Worm (Caenorhabditis elegans) whole organism, late embryonic: ENCODE data around the gene E02H1.1.
A peak's percentile ranks its signal among the peaks of the same experiment; 100 is the strongest.

ENCODE experiments used
- C08G9.2 ChIP-seq: sonication (generic microtip); optimal IDR thresholded peaks from 2 replicates; lab custom pipeline; 2016; ENCODE audit warnings: mild to moderate bottlenecking, missing genetic modification characterization, moderate library complexity, missing compliant biosample characterization
- F13H6.1 ChIP-seq: sonication (generic microtip); optimal IDR thresholded peaks from 2 replicates; lab custom pipeline; 2016; ENCODE audit warnings: missing genetic modification characterization, missing compliant biosample characterization
- K09A11.1 ChIP-seq: sonication (generic microtip); optimal IDR thresholded peaks from 2 replicates; lab custom pipeline; 2017; ENCODE audit warnings: antibody characterized with exemption, mild to moderate bottlenecking, missing genetic modification characterization, missing compliant biosample characterization; ENCODE audit not compliant: insufficient read depth
- T23F11.4 ChIP-seq: fragments of 200-800 bp; sonication (Bioruptor generic); optimal IDR thresholded peaks from 2 replicates; lab custom pipeline; 2018; ENCODE audit warnings: mild to moderate bottlenecking, missing genetic modification characterization, missing compliant biosample characterization
- Y22D7AL.16 ChIP-seq: sonication (generic microtip); optimal IDR thresholded peaks from 2 replicates; lab custom pipeline; 2016; ENCODE audit warnings: missing genetic modification characterization, missing compliant biosample characterization
- ceh-14 ChIP-seq: sonication (generic microtip); optimal IDR thresholded peaks from 2 replicates; lab custom pipeline; 2016; ENCODE audit warnings: missing genotype, missing genetic modification characterization, missing compliant biosample characterization
- ceh-22 ChIP-seq: sonication (generic microtip); optimal IDR thresholded peaks from 2 replicates; lab custom pipeline; 2017; ENCODE audit warnings: missing biosample characterization, missing genetic modification characterization
- ceh-31 ChIP-seq: sonication (generic microtip); optimal IDR thresholded peaks from 2 replicates; lab custom pipeline; 2016; ENCODE audit warnings: missing genetic modification characterization, missing compliant biosample characterization
- ceh-9 ChIP-seq: sonication (generic microtip); optimal IDR thresholded peaks from 2 replicates; lab custom pipeline; 2016; ENCODE audit warnings: mild to moderate bottlenecking, missing genetic modification characterization, inconsistent platforms, missing compliant biosample characterization
- che-1 ChIP-seq: sonication (generic microtip); optimal IDR thresholded peaks from 2 replicates; lab custom pipeline; 2016; ENCODE audit warnings: mild to moderate bottlenecking, missing genetic modification characterization, missing compliant biosample characterization
- dmd-4 ChIP-seq: sonication (generic microtip); optimal IDR thresholded peaks from 2 replicates; lab custom pipeline; 2016; ENCODE audit warnings: borderline replicate concordance, missing genetic modification characterization, missing compliant biosample characterization
- elt-2 ChIP-seq: sonication (generic microtip); optimal IDR thresholded peaks from 2 replicates; lab custom pipeline; 2016; ENCODE audit warnings: missing genetic modification reagents, missing genetic modification characterization, missing compliant biosample characterization
- elt-4 ChIP-seq: sonication (generic microtip); optimal IDR thresholded peaks from 2 replicates; lab custom pipeline; 2016; ENCODE audit warnings: missing genetic modification characterization, missing compliant biosample characterization
- ets-4 ChIP-seq: sonication (generic microtip); optimal IDR thresholded peaks from 2 replicates; lab custom pipeline; 2016; ENCODE audit warnings: missing genetic modification characterization, missing compliant biosample characterization
- fax-1 ChIP-seq: sonication (generic microtip); optimal IDR thresholded peaks from 2 replicates; lab custom pipeline; 2016; ENCODE audit warnings: missing genotype, missing genetic modification characterization, missing compliant biosample characterization
- fkh-10 ChIP-seq: fragments of 150-350 bp; optimal IDR thresholded peaks from 2 replicates; lab custom pipeline; 2014; ENCODE audit warnings: missing biosample characterization, missing genetic modification reagents, missing genetic modification characterization
- hlh-13 ChIP-seq: fragments of 200-800 bp; sonication (Bioruptor generic); optimal IDR thresholded peaks from 2 replicates; lab custom pipeline; 2018; ENCODE audit warnings: mild to moderate bottlenecking, missing genetic modification characterization, missing compliant biosample characterization
- hlh-30 ChIP-seq: sonication (generic microtip); optimal IDR thresholded peaks from 2 replicates; lab custom pipeline; 2017; ENCODE audit warnings: antibody characterized with exemption, missing genetic modification characterization, missing compliant biosample characterization; ENCODE audit not compliant: insufficient read depth
- hlh-6 ChIP-seq: sonication (generic microtip); optimal IDR thresholded peaks from 2 replicates; lab custom pipeline; 2016; ENCODE audit warnings: missing genotype, missing genetic modification characterization, missing compliant biosample characterization
- hlh-8 ChIP-seq: sonication (generic microtip); optimal IDR thresholded peaks from 2 replicates; lab custom pipeline; 2016; ENCODE audit warnings: missing genotype, missing genetic modification characterization, missing compliant biosample characterization
- madf-2 ChIP-seq: sonication (generic microtip); optimal IDR thresholded peaks from 2 replicates; lab custom pipeline; 2017; ENCODE audit warnings: missing genetic modification characterization, missing compliant biosample characterization
- nhr-11 ChIP-seq: fragments of 150-350 bp; optimal IDR thresholded peaks from 2 replicates; lab custom pipeline; 2014; ENCODE audit warnings: missing biosample characterization, missing genetic modification characterization
- pax-1 ChIP-seq: fragments of 150-350 bp; optimal IDR thresholded peaks from 2 replicates; lab custom pipeline; 2014; ENCODE audit warnings: missing biosample characterization, missing genetic modification characterization
- pha-2 ChIP-seq: sonication (generic microtip); optimal IDR thresholded peaks from 2 replicates; lab custom pipeline; 2017; ENCODE audit warnings: mild to moderate bottlenecking, missing genetic modification characterization, missing compliant biosample characterization
- pqm-1 ChIP-seq: sonication (generic microtip); optimal IDR thresholded peaks from 2 replicates; lab custom pipeline; 2016; ENCODE audit warnings: missing genetic modification characterization, missing compliant biosample characterization
- pros-1 ChIP-seq: fragments of 150-350 bp; optimal IDR thresholded peaks from 2 replicates; lab custom pipeline; 2014; ENCODE audit warnings: missing biosample characterization, missing genetic modification reagents, missing genetic modification characterization
- rnt-1 ChIP-seq: sonication (generic microtip); optimal IDR thresholded peaks from 2 replicates; lab custom pipeline; 2016; ENCODE audit warnings: missing genetic modification characterization, missing compliant biosample characterization
- sdc-2 ChIP-seq: sonication (generic microtip); optimal IDR thresholded peaks from 2 replicates; lab custom pipeline; 2016; ENCODE audit warnings: missing genotype, missing genetic modification characterization, missing compliant biosample characterization
- syd-9 ChIP-seq: sonication (generic microtip); optimal IDR thresholded peaks from 2 replicates; lab custom pipeline; 2016; ENCODE audit warnings: mild to moderate bottlenecking, missing genetic modification characterization, moderate library complexity, missing compliant biosample characterization
- tbx-7 ChIP-seq: sonication (generic microtip); optimal IDR thresholded peaks from 2 replicates; lab custom pipeline; 2016; ENCODE audit warnings: missing genotype, missing genetic modification characterization, missing compliant biosample characterization
- unc-42 ChIP-seq: sonication (generic microtip); optimal IDR thresholded peaks from 2 replicates; lab custom pipeline; 2016; ENCODE audit warnings: missing genotype, missing genetic modification characterization, missing compliant biosample characterization
- unc-55 ChIP-seq: sonication (generic microtip); optimal IDR thresholded peaks from 2 replicates; lab custom pipeline; 2017; ENCODE audit warnings: missing biosample characterization, missing genetic modification reagents, missing genetic modification characterization

The E02H1.1 gene

DNA sequence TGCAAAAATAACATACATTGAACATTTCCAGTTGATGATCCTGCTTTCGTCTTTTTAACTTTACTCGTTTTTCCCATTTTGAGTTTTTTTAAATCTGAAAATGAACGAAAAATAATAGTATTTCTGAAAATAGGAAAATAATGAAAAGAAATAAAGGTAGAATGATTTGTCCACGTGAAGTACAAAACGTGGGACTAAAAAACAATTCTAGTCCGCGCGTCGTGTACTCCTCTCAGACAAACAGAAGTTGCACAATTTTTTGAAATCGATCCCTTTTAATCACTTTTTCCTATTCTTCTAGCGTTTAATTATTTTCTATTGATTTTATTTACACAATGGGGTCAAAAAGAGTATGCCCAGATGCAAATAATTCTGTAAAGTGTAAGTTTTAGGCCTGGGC is at the start of gene E02H1.1, which contains the start of gene tag-124 (continued):
- TF ChIP-seq syd-9 (tag; lab: Kevin White, UChicago), result no peak
- TF ChIP-seq T23F11.4, result no peak
- peak; percentile 32 for TF ChIP-seq sdc-2 (tag; lab: Kevin White, UChicago)
- peak; percentile 89 for TF ChIP-seq ets-4 (tag; lab: Kevin White, UChicago)
- peak; percentile 60 for TF ChIP-seq hlh-8 (tag; lab: Kevin White, UChicago)
- peak; percentile 13 for TF ChIP-seq unc-42 (tag; lab: Kevin White, UChicago)
- no peak for TF ChIP-seq pax-1
- peak; percentile 93 for TF ChIP-seq C08G9.2 (tag; lab: Kevin White, UChicago)
- TF ChIP-seq pha-2 (tag; lab: Kevin White, UChicago), result no peak
- TF ChIP-seq elt-4 (tag; lab: Kevin White, UChicago), result no peak
- no peak for TF ChIP-seq hlh-13
- TF ChIP-seq K09A11.1 (tag; lab: Kevin White, UChicago), result no peak
- TF ChIP-seq tbx-7 (tag; lab: Kevin White, UChicago), result peak; percentile 92
- no peak for TF ChIP-seq pqm-1 (tag; lab: Kevin White, UChicago)
- peak; percentile 92 for TF ChIP-seq ceh-31 (tag; lab: Kevin White, UChicago)
- TF ChIP-seq, all 69 proteins: peak for 22

DNA sequence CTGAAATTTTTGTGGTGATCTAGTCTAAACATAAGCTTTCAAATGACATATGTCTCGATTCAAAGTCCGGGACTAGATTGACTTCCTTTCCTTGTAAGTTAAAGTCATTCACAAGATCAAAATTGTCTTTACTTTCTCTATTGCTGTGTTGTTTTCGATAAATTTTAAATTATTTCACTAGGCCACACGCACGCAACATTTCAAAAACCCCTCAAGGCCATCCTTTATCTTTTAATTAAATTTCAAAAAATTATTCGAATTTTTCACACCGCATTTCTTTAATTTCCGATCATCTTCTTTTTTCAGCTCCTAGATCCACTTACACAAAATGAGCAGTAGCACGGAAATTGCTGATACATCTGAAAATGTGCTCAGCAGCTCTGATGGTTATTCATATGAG is 45.3 kb upstream of the E02H1.1 start, which contains the start of gene ZK1307.7:
TSS of gene ZK1307.7 (plus strand) at position 301 of the 400 bp plus-strand sequence.
- no peak for TF ChIP-seq madf-2 (tag; lab: Kevin White, UChicago)
- TF ChIP-seq fax-1 (tag; lab: Kevin White, UChicago), result no peak
- TF ChIP-seq ceh-9 (tag; lab: Kevin White, UChicago), result no peak
- no peak for TF ChIP-seq pros-1 (tag; lab: Kevin White, UChicago)
- no peak for TF ChIP-seq pqm-1 (tag; lab: Kevin White, UChicago)
- no peak for TF ChIP-seq F13H6.1
- TF ChIP-seq syd-9 (tag; lab: Kevin White, UChicago), result no peak

DNA sequence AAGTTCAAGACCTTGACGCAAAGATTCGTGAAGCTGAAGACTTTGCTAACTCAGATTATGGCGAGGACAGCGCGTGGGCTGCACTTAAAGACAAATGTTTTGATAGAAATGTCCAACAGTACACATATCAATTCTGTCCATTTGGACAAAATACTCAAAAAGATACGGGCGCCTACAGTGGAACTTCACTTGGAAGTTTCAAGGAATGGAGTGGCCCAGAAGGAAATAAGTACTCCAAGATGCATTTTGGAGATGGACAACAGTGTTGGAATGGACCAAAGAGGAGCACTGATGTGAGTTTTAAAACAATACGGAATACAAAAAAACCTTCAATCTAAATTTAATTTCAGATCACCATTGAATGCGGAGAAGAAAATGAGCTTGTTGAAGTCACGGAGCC is 35.0 kb upstream of the E02H1.1 start:
- TF ChIP-seq ets-4 (tag; lab: Kevin White, UChicago) (no peak), unc-55 (GFP tag; lab: Kevin White, UChicago) (no peak), ceh-14 (tag; lab: Kevin White, UChicago) (no peak), nhr-11 (tag; lab: Kevin White, UChicago) (no peak), ceh-9 (tag; lab: Kevin White, UChicago) (no peak), elt-2 (tag; lab: Kevin White, UChicago) (no peak), ceh-22 (tag; lab: Kevin White, UChicago) (no peak), hlh-6 (tag; lab: Kevin White, UChicago) (no peak), ceh-31 (tag; lab: Kevin White, UChicago) (no peak)

- TF ChIP-seq ceh-9 (tag; lab: Kevin White, UChicago) (no peak), elt-2 (tag; lab: Kevin White, UChicago) (peak; percentile 9)
- TF ChIP-seq, all 69 proteins: peak for 1
Measured at ce11 chrII:9624110-9624695, 33.2 kb upstream of the E02H1.1 start, which contains the start of the genes dnj-20 and ZK1307.8. Gene dnj-20, minus strand, starts transcription at chrII:9624176. Gene ZK1307.8, plus strand, starts transcription at chrII:9624613.

- TF ChIP-seq pax-1, result no peak
- TF ChIP-seq che-1 (tag; lab: Kevin White, UChicago), result no peak
- TF ChIP-seq rnt-1, result no peak
- no peak for TF ChIP-seq hlh-30 (tag; lab: Kevin White, UChicago)
- no peak for TF ChIP-seq ets-4 (tag; lab: Kevin White, UChicago)
- no peak for TF ChIP-seq dmd-4 (tag; lab: Kevin White, UChicago)
- TF ChIP-seq fkh-10 (GFP tag; lab: Kevin White, UChicago), result no peak
- no peak for TF ChIP-seq Y22D7AL.16 (tag; lab: Kevin White, UChicago)
- TF ChIP-seq ceh-14 (tag; lab: Kevin White, UChicago), result no peak
Measured at ce11 chrII:9621913-9622348, 31.0 kb upstream of the E02H1.1 start.
